Fruit fly (Drosophila melanogaster): ENCODE measurements around the gene kon.

kon gene

dm6 chr2L:18448639-18449430, 54.9 kb downstream of the kon start, which contains the start of gene ncm (continued):
- TF ChIP-seq Nf-YC (tag; optimal IDR thresholded peaks at IDR 0.05) (no peak), CG11085 (GFP tag; IDR thresholded peaks at IDR 0.05) (no peak), Neu2 (GFP tag; optimal IDR thresholded peaks at IDR 0.05; ENCODE audit: borderline replicate concordance) (no peak), Ssrp (tag; optimal IDR thresholded peaks at IDR 0.05) (no peak), gce (GFP tag; IDR thresholded peaks at IDR 0.05) (no peak), chm (GFP tag; IDR thresholded peaks at IDR 0.05) (no peak), al (GFP tag; IDR thresholded peaks at IDR 0.05) (no peak), inv (GFP tag; IDR thresholded peaks at IDR 0.05; ENCODE audit: partially characterized antibody) (peak; percentile 83), Mrtf (GFP tag; IDR thresholded peaks at IDR 0.05) (no peak), lab (GFP tag; optimal IDR thresholded peaks at IDR 0.05) (no peak), CG18011 (GFP tag; optimal IDR thresholded peaks at IDR 0.05) (no peak), CG10654 (GFP tag; optimal IDR thresholded peaks at IDR 0.05) (no peak), her (GFP tag; optimal IDR thresholded peaks at IDR 0.05) (no peak), CG6272 (GFP tag; IDR thresholded peaks at IDR 0.05) (no peak), Dip2 (GFP tag; IDR thresholded peaks at IDR 0.05) (no peak), Mad (GFP tag; optimal IDR thresholded peaks at IDR 0.05) (peak; percentile 10), ftz-f1 (GFP tag; optimal IDR thresholded peaks at IDR 0.05) (no peak), Dad (GFP tag; optimal IDR thresholded peaks at IDR 0.05) (no peak), ewg (GFP tag; optimal IDR thresholded peaks at IDR 0.05) (no peak), CG7357 (GFP tag; IDR thresholded peaks at IDR 0.05) (no peak), Bdp1 (GFP tag; optimal IDR thresholded peaks at IDR 0.05) (no peak), CG14860 (GFP tag; IDR thresholded peaks at IDR 0.05; ENCODE audit: partially characterized antibody) (peak; percentile 83), TFAM (GFP tag; optimal IDR thresholded peaks at IDR 0.05) (no peak), Sry-δ (GFP tag; optimal IDR thresholded peaks at IDR 0.05) (peak; percentile 90), CG10147 (GFP tag; optimal IDR thresholded peaks at IDR 0.05) (no peak), Ets65A (GFP tag) (peak; percentile 74), Hsf (GFP tag; optimal IDR thresholded peaks at IDR 0.05) (no peak), Deaf1 (tag; optimal IDR thresholded peaks at IDR 0.05) (no peak), zen2 (GFP tag; IDR thresholded peaks at IDR 0.05; ENCODE audit: partially characterized antibody) (peak; percentile 86), fd96Cb (tag; optimal IDR thresholded peaks at IDR 0.05) (no peak), CG6254 (GFP tag; optimal IDR thresholded peaks at IDR 0.05) (no peak), so (GFP tag; IDR thresholded peaks at IDR 0.05) (no peak), NfI (GFP tag; optimal IDR thresholded peaks at IDR 0.05) (no peak), HLHmδ (GFP tag; optimal IDR thresholded peaks at IDR 0.05) (no peak), usp (GFP tag; optimal IDR thresholded peaks at IDR 0.05) (no peak), CG3407 (GFP tag; optimal IDR thresholded peaks at IDR 0.05) (no peak), psq (GFP tag; optimal IDR thresholded peaks at IDR 0.05) (no peak), CG43689 (GFP tag; IDR thresholded peaks at IDR 0.05) (no peak), Aef1 (GFP tag; IDR thresholded peaks at IDR 0.05) (no peak), CG10565 (GFP tag; optimal IDR thresholded peaks at IDR 0.05) (no peak), CG7786 (GFP tag; optimal IDR thresholded peaks at IDR 0.05) (no peak), caup (GFP tag; optimal IDR thresholded peaks at IDR 0.05; ENCODE audit: severe bottlenecking) (no peak), sug (tag; optimal IDR thresholded peaks at IDR 0.05) (no peak), CG15479 (GFP tag; optimal IDR thresholded peaks at IDR 0.05) (no peak), sd (tag; optimal IDR thresholded peaks at IDR 0.05) (no peak), CkIIα-i1 (GFP tag; IDR thresholded peaks at IDR 0.05) (no peak), dysf (GFP tag; IDR thresholded peaks at IDR 0.05) (no peak), Lhr (GFP tag; optimal IDR thresholded peaks at IDR 0.05) (peak; percentile 11), CG31441 (GFP tag; IDR thresholded peaks at IDR 0.05) (no peak), CG7928 (GFP tag; optimal IDR thresholded peaks at IDR 0.05) (no peak)
